Worm (Caenorhabditis elegans) whole organism, young adult: Measurements from ENCODE around the gene tre-4.
"Not testable (repeated sequence)": the region's sequence is repeated elsewhere in the genome, so short reads cannot be mapped to it uniquely, and the experiment has no call there.

Source experiments
- B0261.1 ChIP-seq: sonication (generic microtip); optimal IDR thresholded peaks from 2 replicates; lab custom pipeline; 2016; ENCODE audit warnings: mild to moderate bottlenecking, missing genetic modification characterization, moderate library complexity, missing compliant biosample characterization
- C06A6.2 ChIP-seq: fragments of 200-800 bp; sonication (Bioruptor generic); conservative IDR thresholded peaks from 2 replicates; pipeline ENCODE4 v1.3.6; 2022; ENCODE audit warnings: missing genetic modification characterization, missing compliant biosample characterization
- D2030.7 ChIP-seq: fragments of 200-800 bp; sonication (Bioruptor generic); IDR thresholded peaks from 2 replicates; pipeline ENCODE4 v1.3.6; 2022; ENCODE audit warnings: missing genetic modification reagents, missing genetic modification characterization, missing compliant biosample characterization
- F22D6.2 ChIP-seq: sonication (generic microtip); optimal IDR thresholded peaks from 2 replicates; lab custom pipeline; 2016; ENCODE audit warnings: mild to moderate bottlenecking, missing genetic modification characterization, missing compliant biosample characterization
- F23B12.7 ChIP-seq: sonication (generic microtip); optimal IDR thresholded peaks from 2 replicates; lab custom pipeline; 2017; ENCODE audit warnings: missing genetic modification characterization, mild to moderate bottlenecking, missing compliant biosample characterization, antibody characterized with exemption, moderate library complexity; ENCODE audit not compliant: insufficient read depth
- K12H6.12 ChIP-seq: fragments of 200-800 bp; sonication (Bioruptor generic); optimal IDR thresholded peaks from 2 replicates; lab custom pipeline; 2018; ENCODE audit warnings: mild to moderate bottlenecking, missing genetic modification characterization, missing compliant biosample characterization
- T07F8.4 ChIP-seq: sonication (generic microtip); optimal IDR thresholded peaks from 2 replicates; lab custom pipeline; 2016; ENCODE audit warnings: mild to moderate bottlenecking, missing genetic modification characterization, moderate library complexity, missing compliant biosample characterization
- Y53G8AR.9 ChIP-seq: fragments of 200-800 bp; sonication (Bioruptor generic); conservative IDR thresholded peaks from 2 replicates; pipeline ENCODE4 v1.3.6; 2022; ENCODE audit warnings: missing genetic modification reagents, missing genetic modification characterization, missing compliant biosample characterization
- Y56A3A.18 ChIP-seq: fragments of 200-800 bp; sonication (Bioruptor generic); IDR thresholded peaks from 2 replicates; pipeline ENCODE4 v1.3.6; 2022; ENCODE audit warnings: missing genetic modification reagents, missing genetic modification characterization, missing compliant biosample characterization
- Y79H2A.3 ChIP-seq: fragments of 200-800 bp; sonication (Bioruptor generic); conservative IDR thresholded peaks from 2 replicates; pipeline ENCODE4 v1.3.6; 2022; ENCODE audit warnings: missing genetic modification reagents, missing genetic modification characterization, missing compliant biosample characterization
- akir-1 ChIP-seq: fragments of 200-800 bp; sonication (Bioruptor generic); optimal IDR thresholded peaks from 2 replicates; lab custom pipeline; 2018; ENCODE audit warnings: mild to moderate bottlenecking, missing genetic modification characterization, moderate library complexity, missing compliant biosample characterization
- ama-1 ChIP-seq, 3 experiments: fragments of 150-350 bp in 1 of 3; sonication (generic microtip) in 2 of 3; optimal IDR thresholded peaks; 2 replicates each; lab custom pipeline; 2014 to 2018; ENCODE audit warnings: missing biosample characterization in 2 of 3, missing genetic modification characterization in 2 of 3, missing genetic modification reagents in 2 of 3
- aptf-2 ChIP-seq: fragments of 200-800 bp; sonication (Bioruptor generic); conservative IDR thresholded peaks from 2 replicates; pipeline ENCODE4 v1.3.6; 2022; ENCODE audit warnings: missing genetic modification reagents, missing genetic modification characterization, missing compliant biosample characterization
- aptf-3 ChIP-seq: fragments of 200-800 bp; sonication (Bioruptor generic); IDR thresholded peaks from 2 replicates; pipeline ENCODE4 v1.3.6; 2022; ENCODE audit warnings: missing genetic modification characterization, missing compliant biosample characterization
- atf-7 ChIP-seq: sonication (generic microtip); optimal IDR thresholded peaks from 2 replicates; lab custom pipeline; 2017; ENCODE audit warnings: mild to moderate bottlenecking, missing genetic modification characterization, missing compliant biosample characterization
- attf-3 ChIP-seq: fragments of 200-800 bp; sonication (Bioruptor generic); conservative IDR thresholded peaks from 2 replicates; pipeline ENCODE4 v1.3.6; 2022; ENCODE audit warnings: missing genetic modification reagents, missing genetic modification characterization, missing compliant biosample characterization
- cebp-1 ChIP-seq, 2 experiments: fragments of 200-800 bp in 1 of 2; sonication (Bioruptor generic) in 1 of 2; sonication (generic microtip) in 1 of 2; IDR thresholded peaks in 1 of 2; optimal IDR thresholded peaks in 1 of 2; 2 replicates each; pipeline versions ENCODE4 v1.3.6 to Lab custom; 2017 to 2022; ENCODE audit warnings: missing compliant biosample characterization in 2 of 2, missing genetic modification characterization in 2 of 2, mild to moderate bottlenecking in 1 of 2, missing genetic modification reagents in 1 of 2, moderate library complexity in 1 of 2
- ceh-100 ChIP-seq: fragments of 200-800 bp; sonication (Bioruptor generic); IDR thresholded peaks from 2 replicates; pipeline ENCODE4 v1.3.6; 2022; ENCODE audit warnings: missing genetic modification reagents, missing genetic modification characterization, missing compliant biosample characterization
- ceh-27 ChIP-seq: fragments of 200-800 bp; sonication (Bioruptor generic); optimal IDR thresholded peaks from 2 replicates; lab custom pipeline; 2018; ENCODE audit warnings: mild to moderate bottlenecking, missing genetic modification characterization, moderate library complexity, missing compliant biosample characterization
- die-1 ChIP-seq: sonication (generic microtip); optimal IDR thresholded peaks from 2 replicates; lab custom pipeline; 2016; ENCODE audit warnings: missing genotype, mild to moderate bottlenecking, missing genetic modification characterization, missing compliant biosample characterization
- dox-1 ChIP-seq: fragments of 200-800 bp; sonication (Bioruptor generic); IDR thresholded peaks from 2 replicates; pipeline ENCODE4 v1.3.6; 2022; ENCODE audit warnings: missing genetic modification reagents, missing genetic modification characterization, missing compliant biosample characterization
- dpl-1 ChIP-seq: fragments of 150-350 bp; optimal IDR thresholded peaks from 2 replicates; lab custom pipeline; 2014; ENCODE audit warnings: missing biosample characterization, missing genetic modification reagents, missing genetic modification characterization
- fkh-3 ChIP-seq: sonication (generic microtip); optimal IDR thresholded peaks from 2 replicates; lab custom pipeline; 2016; ENCODE audit warnings: mild to moderate bottlenecking, missing genetic modification characterization, missing compliant biosample characterization
- him-1 ChIP-seq: sonication (generic microtip); optimal IDR thresholded peaks from 2 replicates; lab custom pipeline; 2016; ENCODE audit warnings: missing genotype, missing genetic modification reagents, missing genetic modification characterization, missing compliant biosample characterization
- hmg-1.2 ChIP-seq: fragments of 200-800 bp; sonication (Bioruptor generic); IDR thresholded peaks from 2 replicates; pipeline ENCODE4 v1.3.6; 2022; ENCODE audit warnings: missing genetic modification reagents, missing genetic modification characterization, missing compliant biosample characterization
- hsf-1 ChIP-seq: fragments of 200-800 bp; sonication (Bioruptor generic); IDR thresholded peaks from 2 replicates; pipeline ENCODE4 v1.3.6; 2022; ENCODE audit warnings: missing genetic modification reagents, missing genetic modification characterization, missing compliant biosample characterization
- lin-26 ChIP-seq: fragments of 200-800 bp; sonication (Bioruptor generic); IDR thresholded peaks from 2 replicates; pipeline ENCODE4 v1.3.6; 2022; ENCODE audit warnings: missing genetic modification reagents, missing genetic modification characterization, missing compliant biosample characterization
- lsl-1 ChIP-seq: fragments of 200-800 bp; sonication (Bioruptor generic); optimal IDR thresholded peaks from 2 replicates; lab custom pipeline; 2018; ENCODE audit warnings: mild to moderate bottlenecking, missing genetic modification characterization, moderate library complexity, missing compliant biosample characterization
- lsy-27 ChIP-seq: sonication (generic microtip); optimal IDR thresholded peaks from 2 replicates; lab custom pipeline; 2017; ENCODE audit warnings: missing genetic modification characterization, mild to moderate bottlenecking, missing compliant biosample characterization, antibody characterized with exemption, missing genotype, borderline replicate concordance; ENCODE audit not compliant: insufficient read depth
- madf-10 ChIP-seq: sonication (generic microtip); optimal IDR thresholded peaks from 2 replicates; lab custom pipeline; 2016; ENCODE audit warnings: mild to moderate bottlenecking, missing genetic modification characterization, missing compliant biosample characterization
- madf-6 ChIP-seq: fragments of 200-800 bp; sonication (Bioruptor generic); IDR thresholded peaks from 2 replicates; pipeline ENCODE4 v1.3.6; 2022; ENCODE audit warnings: missing genetic modification reagents, missing genetic modification characterization, missing compliant biosample characterization
- nfyb-1 ChIP-seq: fragments of 200-800 bp; sonication (Bioruptor generic); IDR thresholded peaks from 2 replicates; pipeline ENCODE4 v1.3.6; 2022; ENCODE audit warnings: missing genetic modification reagents, missing genetic modification characterization, missing compliant biosample characterization
- nhr-120 ChIP-seq: fragments of 200-800 bp; sonication (Bioruptor generic); IDR thresholded peaks from 2 replicates; pipeline ENCODE4 v1.3.6; 2022; ENCODE audit warnings: missing genetic modification characterization, missing compliant biosample characterization
- nhr-90 ChIP-seq: sonication (generic microtip); optimal IDR thresholded peaks from 2 replicates; lab custom pipeline; 2016; ENCODE audit warnings: missing genotype, mild to moderate bottlenecking, missing genetic modification characterization, missing compliant biosample characterization
- pbrm-1 ChIP-seq: fragments of 200-800 bp; sonication (Bioruptor generic); IDR thresholded peaks from 2 replicates; pipeline ENCODE4 v1.3.6; 2022; ENCODE audit warnings: missing genetic modification reagents, missing genetic modification characterization, missing compliant biosample characterization
- rcor-1 ChIP-seq: fragments of 200-800 bp; sonication (Bioruptor generic); IDR thresholded peaks from 2 replicates; pipeline ENCODE4 v1.3.6; 2022; ENCODE audit warnings: missing genetic modification reagents, missing genetic modification characterization, missing compliant biosample characterization
- rec-8 ChIP-seq, 2 experiments: sonication (generic microtip); optimal IDR thresholded peaks; 2 replicates each; lab custom pipeline; 2016; ENCODE audit warnings: mild to moderate bottlenecking in 2 of 2, missing genetic modification characterization in 2 of 2, missing genetic modification reagents in 2 of 2, missing genotype in 2 of 2, missing biosample characterization in 1 of 2, missing compliant biosample characterization in 1 of 2, moderate library complexity in 1 of 2
- rpc-1 ChIP-seq, 2 experiments: fragments of 150-350 bp in 1 of 2; sonication (generic microtip) in 1 of 2; optimal IDR thresholded peaks; 2 replicates each; lab custom pipeline; 2014 to 2018; ENCODE audit warnings: missing biosample characterization in 1 of 2, missing genetic modification characterization in 1 of 2, missing genetic modification reagents in 1 of 2, missing genotype in 1 of 2
- snpc-4 ChIP-seq, 5 experiments: fragments of 150-350 bp in 1 of 5; sonication (generic microtip) in 4 of 5; optimal IDR thresholded peaks; 2 replicates each; lab custom pipeline; 2014 to 2018; ENCODE audit warnings: missing genetic modification characterization in 5 of 5, missing biosample characterization in 3 of 5, antibody characterized with exemption in 2 of 5, mild to moderate bottlenecking in 2 of 5, missing compliant biosample characterization in 2 of 5, missing genotype in 2 of 5, moderate library complexity in 2 of 5, missing genetic modification reagents in 1 of 5
- tbp1 ChIP-seq: fragments of 200-800 bp; sonication (Bioruptor generic); optimal IDR thresholded peaks from 2 replicates; lab custom pipeline; 2018; ENCODE audit warnings: mild to moderate bottlenecking, missing genetic modification characterization, missing compliant biosample characterization
- unc-62 ChIP-seq: fragments of 150-350 bp; optimal IDR thresholded peaks from 2 replicates; lab custom pipeline; 2014; ENCODE audit warnings: missing biosample characterization, missing genetic modification reagents, missing genetic modification characterization
- ztf-18 ChIP-seq: sonication (generic microtip); optimal IDR thresholded peaks from 2 replicates; lab custom pipeline; 2016; ENCODE audit warnings: missing genotype, mild to moderate bottlenecking, missing genetic modification characterization, missing compliant biosample characterization
- ztf-25 ChIP-seq: fragments of 200-800 bp; sonication (Bioruptor generic); IDR thresholded peaks from 2 replicates; pipeline ENCODE4 v1.3.6; 2022; ENCODE audit warnings: missing genetic modification reagents, missing genetic modification characterization, missing compliant biosample characterization
- ztf-26 ChIP-seq: sonication (generic microtip); optimal IDR thresholded peaks from 2 replicates; lab custom pipeline; 2017; ENCODE audit warnings: missing genetic modification characterization, missing compliant biosample characterization

The tre-4 gene

DNA sequence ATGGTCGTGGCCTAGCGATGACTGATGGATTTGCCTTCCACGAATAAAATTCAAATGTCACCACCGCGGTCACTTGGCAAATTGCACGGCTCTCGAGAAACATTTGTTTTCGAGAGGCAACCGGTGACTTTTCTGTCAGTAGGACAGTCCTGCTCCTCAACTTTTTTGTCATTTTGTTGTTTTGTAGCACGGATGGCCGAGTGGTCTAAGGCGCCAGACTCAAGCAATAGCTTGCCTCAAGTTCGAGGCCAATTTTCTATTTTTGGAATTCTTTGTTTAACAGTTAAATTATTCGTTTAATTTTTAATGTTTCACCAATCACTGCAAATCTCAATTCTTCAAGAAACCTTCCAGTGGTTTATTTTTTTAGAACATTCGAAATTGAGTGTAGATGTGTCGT, 27.7 kb upstream of the tre-4 start:
- TF ChIP-seq rec-8 (tag; optimal IDR thresholded peaks at IDR 0.05; lab: Kevin White, UChicago) (no peak), D2030.7 (GFP tag; lab: Robert Waterston, UW) (peak; percentile 54), Y79H2A.3 (no peak), hsf-1 (GFP tag; lab: Robert Waterston, UW) (no peak), Y53G8AR.9 (GFP tag; lab: Robert Waterston, UW) (no peak), T07F8.4 (tag; lab: Kevin White, UChicago) (no peak), rpc-1 (optimal IDR thresholded peaks at IDR 0.05; lab: Kevin White, UChicago) (peak; percentile 63), rpc-1 (tag; optimal IDR thresholded peaks at IDR 0.05; lab: Kevin White, UChicago) (peak; percentile 84), nhr-90 (tag; lab: Kevin White, UChicago) (peak; percentile 33), B0261.1 (tag; lab: Kevin White, UChicago) (peak; percentile 71), hmg-1.2 (GFP tag; lab: Robert Waterston, UW) (peak; percentile 38; the same call in 1 of the 2 replicates), dox-1 (GFP tag; lab: Robert Waterston, UW) (no peak), akir-1 (GFP tag; lab: Kevin White, UChicago) (no peak), snpc-4 (GFP tag; optimal IDR thresholded peaks at IDR 0.05; lab: Kevin White, UChicago) (no peak), snpc-4 (tag; optimal IDR thresholded peaks at IDR 0.05; lab: Kevin White, UChicago) (peak in 1 of 4 experiments; percentile 36), tbp1 (peak; percentile 85), ztf-18 (tag; lab: Kevin White, UChicago) (peak; percentile 9), ceh-100 (GFP tag; lab: Robert Waterston, UW) (no peak), him-1 (tag; lab: Kevin White, UChicago) (no peak), ztf-25 (GFP tag; lab: Robert Waterston, UW) (0 out of 2 replicates have a peak, but pooled peaks have one; percentile 51), die-1 (tag; lab: Kevin White, UChicago) (peak; percentile 48), rcor-1 (GFP tag; lab: Robert Waterston, UW) (no peak), atf-7 (no peak), attf-3 (GFP tag; lab: Robert Waterston, UW) (no peak), C06A6.2 (GFP tag; lab: Robert Waterston, UW) (no peak), nhr-120 (no peak), lin-26 (GFP tag; lab: Robert Waterston, UW) (peak; percentile 59; the same call in 1 of the 2 replicates), unc-62 (GFP tag; lab: Kevin White, UChicago) (no peak), K12H6.12 (no peak)

DNA sequence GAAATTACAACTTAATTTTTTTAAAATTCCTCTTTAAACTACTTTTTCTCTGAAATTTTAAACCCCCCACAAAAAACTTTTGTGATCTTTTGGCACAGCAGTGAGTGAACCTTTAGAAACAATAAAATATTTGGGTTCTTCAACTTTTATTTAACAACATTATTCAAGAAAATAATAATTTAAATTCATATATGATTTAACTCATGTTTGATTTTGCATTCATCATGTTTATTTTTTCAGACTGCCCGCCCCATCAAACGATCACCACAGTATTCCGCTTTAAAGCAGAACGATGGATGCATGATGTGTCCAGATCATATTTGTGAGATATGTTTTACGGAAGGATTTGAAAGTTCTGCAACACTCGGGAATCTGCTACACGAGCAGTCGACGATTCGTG, 25.5 kb upstream of the tre-4 start, which contains the start of gene set-8:
set-8 (plus strand) TSS at position 301 of the 400 bp plus-strand sequence.
- TF ChIP-seq aptf-2 (GFP tag; lab: Robert Waterston, UW) (no peak), madf-6 (GFP tag; lab: Robert Waterston, UW) (no peak), ama-1 (optimal IDR thresholded peaks at IDR 0.05; lab: Kevin White, UChicago) (no peak), ama-1 (GFP tag; optimal IDR thresholded peaks at IDR 0.05; lab: Kevin White, UChicago) (no peak)

DNA sequence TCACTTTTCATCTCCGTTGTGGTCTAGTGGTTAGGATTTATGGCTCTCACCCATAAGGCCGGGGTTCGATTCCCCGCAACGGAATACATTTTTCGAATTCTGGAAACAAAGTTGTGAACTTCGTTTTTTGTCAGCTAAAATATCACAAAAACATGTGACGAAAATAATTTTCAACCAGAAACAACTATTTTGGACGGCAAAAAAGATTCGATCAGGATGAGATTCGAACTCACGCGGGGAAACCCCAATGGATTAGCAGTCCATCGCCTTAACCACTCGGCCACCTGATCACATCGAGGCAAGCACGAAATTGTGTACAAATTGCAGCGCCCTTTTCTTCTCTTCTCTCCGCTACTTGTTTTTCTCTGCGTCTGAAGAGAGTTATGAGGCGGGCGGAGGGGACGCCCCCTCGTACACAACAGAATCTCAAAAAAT, 23.3 kb upstream of the tre-4 start:
- TF ChIP-seq aptf-3 (GFP tag; lab: Robert Waterston, UW) = 0 out of 2 replicates have a peak, but pooled peaks have one; percentile 30
- TF ChIP-seq madf-10 (tag; lab: Kevin White, UChicago) = peak; percentile 88
- peak; percentile 72 for TF ChIP-seq fkh-3 (tag; lab: Kevin White, UChicago)
- peak; percentile 66 for TF ChIP-seq F22D6.2 (tag; lab: Kevin White, UChicago)
- TF ChIP-seq nhr-90 (tag; lab: Kevin White, UChicago) = peak; percentile 92
- TF ChIP-seq dpl-1 (GFP tag; lab: Kevin White, UChicago) = peak; percentile 13
- peak; percentile 51 for TF ChIP-seq cebp-1 (GFP tag; IDR thresholded peaks at IDR 0.05; lab: Robert Waterston, UW)
- TF ChIP-seq cebp-1 (tag; optimal IDR thresholded peaks at IDR 0.05; lab: Kevin White, UChicago) = not testable (repeated sequence)
- peak; percentile 80 for TF ChIP-seq F23B12.7 (tag; lab: Kevin White, UChicago)
- peak; percentile 92 for TF ChIP-seq pbrm-1 (GFP tag; lab: Robert Waterston, UW)
- TF ChIP-seq nfyb-1 (GFP tag; lab: Robert Waterston, UW) = peak; percentile 81
- peak; percentile 56 for TF ChIP-seq lsy-27 (tag; lab: Kevin White, UChicago)
- peak; percentile 62 for TF ChIP-seq ceh-27 (GFP tag; lab: Kevin White, UChicago)
- peak; percentile 10 for TF ChIP-seq lsl-1 (GFP tag; lab: Kevin White, UChicago)
- peak; percentile 92 for TF ChIP-seq ztf-26 (tag; lab: Kevin White, UChicago)
- peak; percentile 83 for TF ChIP-seq Y56A3A.18 (GFP tag; lab: Robert Waterston, UW)
